Fruit fly (Drosophila melanogaster) whole organism, embryonic: ENCODE data around the gene Paics.

Source experiments
- BEAF-32 ChIP-seq: fragments of 200-800 bp; sonication (Bioruptor generic); optimal IDR thresholded peaks from 3 replicates; lab custom pipeline; 2017; ENCODE audit warnings: missing biosample characterization, missing genetic modification characterization, mild to moderate bottlenecking, moderate library complexity, missing genetic modification reagents
- Bdp1 ChIP-seq: fragments of 200-800 bp; sonication (Bioruptor generic); optimal IDR thresholded peaks from 3 replicates; lab custom pipeline; 2016; ENCODE audit warnings: missing biosample characterization, missing genetic modification characterization
- CG1024 ChIP-seq: fragments of 200-800 bp; sonication (Bioruptor generic); IDR thresholded peaks from 2 replicates; pipeline ENCODE4 v1.3.6; 2022; ENCODE audit warnings: missing biosample characterization, missing genetic modification characterization
- CG10959 ChIP-seq: fragments of 200-800 bp; sonication (Bioruptor generic); IDR thresholded peaks from 2 replicates; pipeline ENCODE4 v1.3.6; 2022; ENCODE audit warnings: missing biosample characterization, missing genetic modification characterization
- CG12155 ChIP-seq: fragments of 200-800 bp; sonication (Bioruptor generic); optimal IDR thresholded peaks from 3 replicates; lab custom pipeline; 2016; ENCODE audit warnings: missing biosample characterization, missing genetic modification characterization
- CG12391 ChIP-seq: fragments of 200-800 bp; sonication (Bioruptor generic); optimal IDR thresholded peaks from 3 replicates; lab custom pipeline; 2018; ENCODE audit warnings: missing biosample characterization, mild to moderate bottlenecking, missing genetic modification characterization, moderate library complexity
- CG12659 ChIP-seq: fragments of 200-800 bp; sonication (Bioruptor generic); optimal IDR thresholded peaks from 3 replicates; lab custom pipeline; 2017; ENCODE audit warnings: mild to moderate bottlenecking, missing biosample characterization, missing genetic modification reagents, missing genetic modification characterization
- CG13123 ChIP-seq: fragments of 200-800 bp; sonication (Bioruptor generic); optimal IDR thresholded peaks from 2 replicates; lab custom pipeline; 2016; ENCODE audit warnings: missing biosample characterization, missing genetic modification characterization
- CG13624 ChIP-seq: fragments of 200-800 bp; sonication (Bioruptor generic); optimal IDR thresholded peaks from 2 replicates; lab custom pipeline; 2016; ENCODE audit warnings: missing biosample characterization, missing genetic modification characterization
- CG15601 ChIP-seq: fragments of 200-800 bp; sonication (Bioruptor generic); optimal IDR thresholded peaks from 3 replicates; lab custom pipeline; 2019; ENCODE audit warnings: missing biosample characterization, mild to moderate bottlenecking, missing genetic modification characterization, moderate library complexity
- CG1602 ChIP-seq: fragments of 200-800 bp; sonication (Bioruptor generic); optimal IDR thresholded peaks from 3 replicates; lab custom pipeline; 2016; ENCODE audit warnings: missing biosample characterization, missing genetic modification characterization
- CG16779 ChIP-seq: fragments of 200-800 bp; sonication (Bioruptor generic); IDR thresholded peaks from 2 replicates; pipeline ENCODE4 v1.3.6; 2022; ENCODE audit warnings: missing biosample characterization, missing genetic modification characterization
- CG17385 ChIP-seq: fragments of 200-800 bp; sonication (Bioruptor generic); optimal IDR thresholded peaks from 3 replicates; lab custom pipeline; 2018; ENCODE audit warnings: missing biosample characterization, mild to moderate bottlenecking, missing genetic modification characterization
- CG17612 ChIP-seq: fragments of 200-800 bp; sonication (Bioruptor generic); IDR thresholded peaks from 2 replicates; pipeline ENCODE4 v1.3.6; 2022; ENCODE audit warnings: missing biosample characterization, missing genetic modification characterization
- CG17802 ChIP-seq: fragments of 200-800 bp; sonication (Bioruptor generic); optimal IDR thresholded peaks from 2 replicates; lab custom pipeline; 2018; ENCODE audit warnings: missing biosample characterization, mild to moderate bottlenecking, missing genetic modification characterization, moderate library complexity
- CG2199 ChIP-seq: fragments of 200-800 bp; sonication (Bioruptor generic); IDR thresholded peaks from 3 replicates; pipeline ENCODE4 v1.3.6; 2022; ENCODE audit warnings: missing biosample characterization, missing genetic modification characterization
- CG30020 ChIP-seq: fragments of 200-800 bp; optimal IDR thresholded peaks from 2 replicates; lab custom pipeline; 2019; ENCODE audit warnings: missing biosample characterization, mild to moderate bottlenecking, missing genetic modification characterization, moderate library complexity
- CG30431 ChIP-seq: fragments of 200-800 bp; sonication (Bioruptor generic); optimal IDR thresholded peaks from 2 replicates; lab custom pipeline; 2017; ENCODE audit warnings: missing biosample characterization, missing genetic modification characterization
- CG32772 ChIP-seq: fragments of 200-800 bp; sonication (Bioruptor generic); IDR thresholded peaks from 2 replicates; pipeline ENCODE4 v1.3.6; 2022; ENCODE audit warnings: missing biosample characterization, missing genetic modification characterization
- CG34422 ChIP-seq: fragments of 200-800 bp; sonication (Bioruptor generic); IDR thresholded peaks from 3 replicates; pipeline ENCODE4 v1.3.6; 2022; ENCODE audit warnings: missing biosample characterization, missing genetic modification characterization
- CG4328 ChIP-seq: fragments of 200-800 bp; sonication (Bioruptor generic); optimal IDR thresholded peaks from 3 replicates; lab custom pipeline; 2017; ENCODE audit warnings: missing biosample characterization, missing genetic modification reagents, missing genetic modification characterization
- CG4730 ChIP-seq: fragments of 200-800 bp; sonication (Bioruptor generic); IDR thresholded peaks from 2 replicates; pipeline ENCODE4 v1.3.6; 2022; ENCODE audit warnings: missing biosample characterization, missing genetic modification characterization
- CG7372 ChIP-seq: fragments of 200-800 bp; sonication (Bioruptor generic); IDR thresholded peaks from 2 replicates; pipeline ENCODE4 v1.3.6; 2022; ENCODE audit warnings: missing biosample characterization, missing genetic modification characterization
- CG7745 ChIP-seq: fragments of 200-800 bp; sonication (Bioruptor generic); optimal IDR thresholded peaks from 2 replicates; lab custom pipeline; 2018; ENCODE audit warnings: missing biosample characterization, mild to moderate bottlenecking, missing genetic modification characterization, moderate library complexity
- Dad ChIP-seq: fragments of 200-800 bp; sonication (Bioruptor generic); optimal IDR thresholded peaks from 3 replicates; lab custom pipeline; 2016; ENCODE audit warnings: missing biosample characterization, missing genetic modification characterization
- Drgx ChIP-seq: fragments of 200-800 bp; sonication (Bioruptor generic); IDR thresholded peaks from 2 replicates; pipeline ENCODE4 v1.3.6; 2022; ENCODE audit warnings: missing biosample characterization, missing genetic modification characterization
- Lhr ChIP-seq: fragments of 200-800 bp; sonication (Bioruptor generic); optimal IDR thresholded peaks from 3 replicates; lab custom pipeline; 2017; ENCODE audit warnings: mild to moderate bottlenecking, missing biosample characterization, missing genetic modification reagents, missing genetic modification characterization
- MBD-R2 ChIP-seq: fragments of 200-800 bp; sonication (Bioruptor generic); IDR thresholded peaks from 2 replicates; pipeline ENCODE4 v1.3.6; 2022; ENCODE audit warnings: missing biosample characterization, missing genetic modification characterization
- Mrtf ChIP-seq: fragments of 200-800 bp; sonication (Bioruptor generic); IDR thresholded peaks from 3 replicates; pipeline ENCODE4 v1.3.6; 2022; ENCODE audit warnings: missing biosample characterization, missing genetic modification characterization
- Myb ChIP-seq: fragments of 200-800 bp; sonication (Bioruptor generic); optimal IDR thresholded peaks from 2 replicates; lab custom pipeline; 2016; ENCODE audit warnings: missing biosample characterization, missing genetic modification characterization
- Six4 ChIP-seq: fragments of 200-800 bp; sonication (Bioruptor generic); optimal IDR thresholded peaks from 2 replicates; lab custom pipeline; 2016; ENCODE audit warnings: missing biosample characterization, missing genetic modification characterization
- bigmax ChIP-seq: fragments of 200-800 bp; sonication (Bioruptor generic); optimal IDR thresholded peaks from 2 replicates; lab custom pipeline; 2018; ENCODE audit warnings: missing biosample characterization, mild to moderate bottlenecking, missing genetic modification characterization
- croc ChIP-seq: fragments of 200-800 bp; sonication (Bioruptor generic); conservative IDR thresholded peaks from 3 replicates; pipeline ENCODE4 v1.3.6; 2022; ENCODE audit warnings: missing biosample characterization, missing genetic modification characterization
- da ChIP-seq: fragments of 200-800 bp; sonication (Bioruptor generic); optimal IDR thresholded peaks from 2 replicates; lab custom pipeline; 2016; ENCODE audit warnings: missing biosample characterization, missing genetic modification characterization
- dimm ChIP-seq: fragments of 200-800 bp; sonication (Bioruptor generic); IDR thresholded peaks from 2 replicates; pipeline ENCODE4 v1.3.6; 2022; ENCODE audit warnings: missing biosample characterization, missing genetic modification characterization
- en ChIP-seq: fragments of 200-800 bp; sonication (Bioruptor generic); optimal IDR thresholded peaks from 2 replicates; lab custom pipeline; 2016; ENCODE audit warnings: missing biosample characterization, missing genetic modification characterization
- fd64A ChIP-seq: fragments of 200-800 bp; sonication (Bioruptor generic); optimal IDR thresholded peaks from 3 replicates; lab custom pipeline; 2018; ENCODE audit warnings: missing biosample characterization, mild to moderate bottlenecking, missing genetic modification characterization
- fru ChIP-seq: fragments of >200 bp; optimal IDR thresholded peaks from 2 replicates; lab custom pipeline; 2017
- gcm2 ChIP-seq: fragments of 200-800 bp; sonication (Bioruptor generic); optimal IDR thresholded peaks from 2 replicates; lab custom pipeline; 2016; ENCODE audit warnings: missing biosample characterization, missing genetic modification characterization
- jigr1 ChIP-seq: fragments of 200-800 bp; sonication (Bioruptor generic); IDR thresholded peaks from 3 replicates; pipeline ENCODE4 v1.3.6; 2022; ENCODE audit warnings: missing biosample characterization, missing genetic modification characterization
- kni ChIP-seq: fragments of 200-800 bp; sonication (Bioruptor generic); optimal IDR thresholded peaks from 3 replicates; lab custom pipeline; 2017; ENCODE audit warnings: mild to moderate bottlenecking, missing biosample characterization, missing genetic modification reagents, missing genetic modification characterization
- lilli ChIP-seq: fragments of 200-800 bp; sonication (Bioruptor generic); optimal IDR thresholded peaks from 3 replicates; lab custom pipeline; 2016; ENCODE audit warnings: missing biosample characterization, missing genetic modification characterization
- mirr ChIP-seq: fragments of 200-800 bp; sonication (Bioruptor generic); optimal IDR thresholded peaks from 3 replicates; lab custom pipeline; 2018; ENCODE audit warnings: missing biosample characterization, mild to moderate bottlenecking, missing genetic modification characterization
- nmo ChIP-seq: fragments of 200-800 bp; sonication (Bioruptor generic); optimal IDR thresholded peaks from 2 replicates; lab custom pipeline; 2018; ENCODE audit warnings: missing biosample characterization, mild to moderate bottlenecking, missing genetic modification characterization, moderate library complexity
- pita ChIP-seq: fragments of 200-800 bp; sonication (Bioruptor generic); optimal IDR thresholded peaks from 2 replicates; lab custom pipeline; 2017; ENCODE audit warnings: missing biosample characterization, mild to moderate bottlenecking, missing genetic modification characterization
- psq ChIP-seq: fragments of 200-800 bp; sonication (Bioruptor generic); optimal IDR thresholded peaks from 2 replicates; lab custom pipeline; 2017; ENCODE audit warnings: missing biosample characterization, missing genetic modification characterization
- sens ChIP-seq: fragments of 200-800 bp; sonication (Bioruptor generic); peaks from one replicate; lab custom pipeline; 2016; ENCODE audit warnings: missing biosample characterization, missing genetic modification characterization
- slp2 ChIP-seq: fragments of 200-800 bp; sonication (Bioruptor generic); optimal IDR thresholded peaks from 2 replicates; lab custom pipeline; 2016; ENCODE audit warnings: missing biosample characterization, missing genetic modification characterization
- tgo ChIP-seq: fragments of 200-800 bp; sonication (Bioruptor generic); IDR thresholded peaks from 3 replicates; pipeline ENCODE4 v1.3.6; 2022; ENCODE audit warnings: missing biosample characterization, missing genetic modification characterization
- tin ChIP-seq: fragments of 200-800 bp; sonication (Bioruptor generic); optimal IDR thresholded peaks from 3 replicates; lab custom pipeline; 2016; ENCODE audit warnings: missing biosample characterization, missing genetic modification characterization
- z ChIP-seq: fragments of 200-800 bp; sonication (Bioruptor generic); IDR thresholded peaks from 3 replicates; pipeline ENCODE4 v1.3.6; 2022; ENCODE audit warnings: missing biosample characterization, missing genetic modification characterization

The Paics gene

DNA sequence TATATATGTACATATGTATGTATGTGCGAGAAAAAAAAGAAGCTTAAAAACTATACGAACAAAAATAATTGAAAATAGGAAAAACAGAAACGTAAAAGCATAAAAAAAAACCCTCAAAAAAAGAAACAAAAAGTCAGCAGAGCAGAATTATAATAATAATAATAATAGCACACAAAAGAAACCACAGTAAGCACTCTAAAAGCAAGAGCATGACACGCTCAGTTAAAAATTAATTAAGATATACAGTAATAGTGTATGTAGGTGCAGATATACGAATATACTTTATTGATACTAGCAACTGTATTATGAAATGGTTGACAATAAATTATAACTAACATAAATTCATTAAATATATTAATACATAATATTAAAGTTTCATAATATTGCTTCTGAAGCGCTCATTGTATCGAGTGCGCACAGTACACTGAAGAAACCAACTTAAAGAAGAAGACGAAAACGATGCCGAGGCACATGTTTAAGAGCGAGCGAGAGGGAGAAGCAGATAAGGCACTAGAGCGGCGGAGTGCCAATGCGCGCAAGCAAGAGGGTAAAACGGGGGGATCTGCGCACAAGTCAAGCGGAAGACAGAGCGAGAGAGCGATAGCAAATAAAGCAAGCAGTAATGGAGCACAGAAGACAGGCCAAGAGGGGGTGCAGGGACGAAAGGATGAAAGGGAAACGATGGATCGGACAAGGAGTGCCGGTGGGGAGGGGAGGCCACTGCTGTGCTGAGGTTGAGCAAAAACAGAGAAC is 25.5 kb downstream of the Paics start (continued):
- TF ChIP-seq Lhr (GFP tag; lab: Kevin White, UChicago) = peak; percentile 42
- TF ChIP-seq slp2 (GFP tag; lab: Kevin White, UChicago) = no peak
- peak; percentile 6 for TF ChIP-seq lilli (GFP tag; lab: Kevin White, UChicago)
- TF ChIP-seq dimm (GFP tag; lab: Robert Waterston, UW) = peak; percentile 71
- TF ChIP-seq CG12155 (GFP tag; lab: Kevin White, UChicago) = peak; percentile 74
- TF ChIP-seq CG16779 (GFP tag; lab: Robert Waterston, UW) = no peak
- peak; percentile 27; the same call in 1 of the 2 replicates for TF ChIP-seq CG17612 (GFP tag; lab: Robert Waterston, UW)
- peak; percentile 83; the same call in 2 of the 3 replicates for TF ChIP-seq Mrtf
- TF ChIP-seq Six4 (GFP tag; lab: Kevin White, UChicago) = peak; percentile 22
- TF ChIP-seq CG13624 (GFP tag; lab: Kevin White, UChicago) = no peak
- TF ChIP-seq psq (GFP tag; lab: Kevin White, UChicago) = peak; percentile 89
- TF ChIP-seq z = no peak
- TF ChIP-seq Bdp1 (GFP tag; lab: Kevin White, UChicago) = no peak
- TF ChIP-seq pita (GFP tag; lab: Kevin White, UChicago) = no peak
- no peak for TF ChIP-seq gcm2 (GFP tag; lab: Kevin White, UChicago)
- TF ChIP-seq CG30020 (tag; lab: Kevin White, UChicago) = peak; percentile 56
- TF ChIP-seq MBD-R2 (GFP tag; lab: Robert Waterston, UW) = peak; percentile 57; the same call in 1 of the 2 replicates
- no peak for TF ChIP-seq en (GFP tag; lab: Kevin White, UChicago)
- peak; percentile 86 for TF ChIP-seq CG12659
- TF ChIP-seq CG2199 = no peak; the same call in none of the 3 replicates
- TF ChIP-seq CG34422 (GFP tag; lab: Robert Waterston, UW) = peak; percentile 73; the same call in 2 of the 3 replicates
- no peak for TF ChIP-seq Myb (GFP tag; lab: Kevin White, UChicago)
- no peak for TF ChIP-seq CG13123
- TF ChIP-seq CG17802 = peak; percentile 48
- TF ChIP-seq CG4328 = peak; percentile 87
- peak; percentile 72 for TF ChIP-seq CG10959 (GFP tag; lab: Robert Waterston, UW)
- TF ChIP-seq da (GFP tag; lab: Kevin White, UChicago) = no peak
- TF ChIP-seq CG12391 = peak; percentile 90
- TF ChIP-seq CG7745 (tag; lab: Kevin White, UChicago) = no peak
- peak; percentile 75 for TF ChIP-seq tin (GFP tag; lab: Kevin White, UChicago)
- TF ChIP-seq CG1602 (GFP tag; lab: Kevin White, UChicago) = peak; percentile 81
- peak; percentile 95 for TF ChIP-seq CG17385
- peak; percentile 87 for TF ChIP-seq CG4730 (GFP tag; lab: Robert Waterston, UW)
- no peak for TF ChIP-seq bigmax
- peak; percentile 80 for TF ChIP-seq croc (GFP tag; lab: Robert Waterston, UW)
- no peak for TF ChIP-seq fd64A (GFP tag; lab: Kevin White, UChicago)
- TF ChIP-seq CG7372 (GFP tag; lab: Robert Waterston, UW) = peak; percentile 84
- peak; percentile 66; the same call in 2 of the 3 replicates for TF ChIP-seq jigr1 (GFP tag; lab: Robert Waterston, UW)
- TF ChIP-seq Drgx (GFP tag; lab: Robert Waterston, UW) = peak; percentile 75
- no peak for TF ChIP-seq fru
- TF ChIP-seq sens (GFP tag; lab: Kevin White, UChicago) = no peak
- peak; percentile 87 for TF ChIP-seq CG32772 (GFP tag; lab: Robert Waterston, UW)
- peak; percentile 91 for TF ChIP-seq tgo (GFP tag; lab: Robert Waterston, UW)
- no peak for TF ChIP-seq kni (GFP tag; lab: Kevin White, UChicago)
- TF ChIP-seq CG30431 = peak; percentile 66
- no peak for TF ChIP-seq Dad (GFP tag; lab: Kevin White, UChicago)
- TF ChIP-seq BEAF-32 (GFP tag; lab: Kevin White, UChicago) = no peak
- peak; percentile 55; the same call in 1 of the 2 replicates for TF ChIP-seq CG1024
- peak; percentile 85 for TF ChIP-seq CG15601
- peak; percentile 8 for TF ChIP-seq mirr
- peak; percentile 91 for TF ChIP-seq nmo
